Worm (Caenorhabditis elegans) whole organism, late embryonic: ENCODE results near the gene F16B12.6.

Source experiments
- C08G9.2 ChIP-seq: sonication (generic microtip); optimal IDR thresholded peaks from 2 replicates; lab custom pipeline; 2016; ENCODE audit warnings: mild to moderate bottlenecking, missing genetic modification characterization, moderate library complexity, missing compliant biosample characterization
- C38D4.7 ChIP-seq: fragments of 200-800 bp; sonication (Bioruptor generic); optimal IDR thresholded peaks from 2 replicates; lab custom pipeline; 2018; ENCODE audit warnings: mild to moderate bottlenecking, missing genetic modification characterization, moderate library complexity, missing compliant biosample characterization
- F13H6.1 ChIP-seq: sonication (generic microtip); optimal IDR thresholded peaks from 2 replicates; lab custom pipeline; 2016; ENCODE audit warnings: missing genetic modification characterization, missing compliant biosample characterization
- K09A11.1 ChIP-seq: sonication (generic microtip); optimal IDR thresholded peaks from 2 replicates; lab custom pipeline; 2017; ENCODE audit warnings: antibody characterized with exemption, mild to moderate bottlenecking, missing genetic modification characterization, missing compliant biosample characterization; ENCODE audit not compliant: insufficient read depth
- T23F11.4 ChIP-seq: fragments of 200-800 bp; sonication (Bioruptor generic); optimal IDR thresholded peaks from 2 replicates; lab custom pipeline; 2018; ENCODE audit warnings: mild to moderate bottlenecking, missing genetic modification characterization, missing compliant biosample characterization
- Y22D7AL.16 ChIP-seq: sonication (generic microtip); optimal IDR thresholded peaks from 2 replicates; lab custom pipeline; 2016; ENCODE audit warnings: missing genetic modification characterization, missing compliant biosample characterization
- ama-1 ChIP-seq: fragments of 150-350 bp; optimal IDR thresholded peaks from 2 replicates; lab custom pipeline; 2014
- ceh-19 ChIP-seq: fragments of 200-800 bp; sonication (Bioruptor generic); optimal IDR thresholded peaks from 2 replicates; lab custom pipeline; 2018; ENCODE audit warnings: mild to moderate bottlenecking, missing genetic modification characterization, missing compliant biosample characterization
- ceh-2 ChIP-seq: sonication (generic microtip); optimal IDR thresholded peaks from 2 replicates; lab custom pipeline; 2016; ENCODE audit warnings: missing genotype, missing genetic modification characterization, missing compliant biosample characterization
- ceh-30 ChIP-seq: fragments of 150-350 bp; optimal IDR thresholded peaks from 2 replicates; lab custom pipeline; 2014; ENCODE audit warnings: missing biosample characterization, missing genetic modification characterization
- ceh-31 ChIP-seq: sonication (generic microtip); optimal IDR thresholded peaks from 2 replicates; lab custom pipeline; 2016; ENCODE audit warnings: missing genetic modification characterization, missing compliant biosample characterization
- ceh-34 ChIP-seq: sonication (generic microtip); optimal IDR thresholded peaks from 2 replicates; lab custom pipeline; 2016; ENCODE audit warnings: mild to moderate bottlenecking, missing genetic modification characterization, missing compliant biosample characterization
- ceh-45 ChIP-seq: fragments of 200-800 bp; sonication (Bioruptor generic); IDR thresholded peaks from 2 replicates; pipeline ENCODE4 v1.3.6; 2022; ENCODE audit warnings: missing genetic modification reagents, missing genetic modification characterization, missing compliant biosample characterization
- ceh-48 ChIP-seq: sonication (generic microtip); optimal IDR thresholded peaks from 2 replicates; lab custom pipeline; 2016; ENCODE audit warnings: missing genetic modification characterization, inconsistent platforms, missing compliant biosample characterization
- ceh-9 ChIP-seq: sonication (generic microtip); optimal IDR thresholded peaks from 2 replicates; lab custom pipeline; 2016; ENCODE audit warnings: mild to moderate bottlenecking, missing genetic modification characterization, inconsistent platforms, missing compliant biosample characterization
- che-1 ChIP-seq: sonication (generic microtip); optimal IDR thresholded peaks from 2 replicates; lab custom pipeline; 2016; ENCODE audit warnings: mild to moderate bottlenecking, missing genetic modification characterization, missing compliant biosample characterization
- dmd-4 ChIP-seq: sonication (generic microtip); optimal IDR thresholded peaks from 2 replicates; lab custom pipeline; 2016; ENCODE audit warnings: borderline replicate concordance, missing genetic modification characterization, missing compliant biosample characterization
- dve-1 ChIP-seq: sonication (generic microtip); optimal IDR thresholded peaks from 2 replicates; lab custom pipeline; 2017; ENCODE audit warnings: antibody characterized with exemption, mild to moderate bottlenecking, missing genetic modification characterization, missing compliant biosample characterization
- elt-2 ChIP-seq: sonication (generic microtip); optimal IDR thresholded peaks from 2 replicates; lab custom pipeline; 2016; ENCODE audit warnings: missing genetic modification reagents, missing genetic modification characterization, missing compliant biosample characterization
- elt-4 ChIP-seq: sonication (generic microtip); optimal IDR thresholded peaks from 2 replicates; lab custom pipeline; 2016; ENCODE audit warnings: missing genetic modification characterization, missing compliant biosample characterization
- fax-1 ChIP-seq: sonication (generic microtip); optimal IDR thresholded peaks from 2 replicates; lab custom pipeline; 2016; ENCODE audit warnings: missing genotype, missing genetic modification characterization, missing compliant biosample characterization
- fkh-6 ChIP-seq: sonication (generic microtip); optimal IDR thresholded peaks from 2 replicates; lab custom pipeline; 2016; ENCODE audit warnings: missing genetic modification characterization, missing compliant biosample characterization
- gmeb-2 ChIP-seq: sonication (generic microtip); optimal IDR thresholded peaks from 2 replicates; lab custom pipeline; 2016; ENCODE audit warnings: missing genetic modification characterization, inconsistent platforms, missing compliant biosample characterization
- hlh-15 ChIP-seq: sonication (generic microtip); optimal IDR thresholded peaks from 2 replicates; lab custom pipeline; 2016; ENCODE audit warnings: missing genetic modification characterization, missing compliant biosample characterization
- hlh-6 ChIP-seq: sonication (generic microtip); optimal IDR thresholded peaks from 2 replicates; lab custom pipeline; 2016; ENCODE audit warnings: missing genotype, missing genetic modification characterization, missing compliant biosample characterization
- lin-11 ChIP-seq: fragments of 200-800 bp; sonication (Bioruptor generic); optimal IDR thresholded peaks from 2 replicates; lab custom pipeline; 2018; ENCODE audit warnings: mild to moderate bottlenecking, missing genetic modification characterization, missing compliant biosample characterization
- nhr-11 ChIP-seq: fragments of 150-350 bp; optimal IDR thresholded peaks from 2 replicates; lab custom pipeline; 2014; ENCODE audit warnings: missing biosample characterization, missing genetic modification characterization
- npax-4 ChIP-seq: sonication (generic microtip); optimal IDR thresholded peaks from 2 replicates; lab custom pipeline; 2016; ENCODE audit warnings: missing genetic modification characterization, missing compliant biosample characterization
- odd-2 ChIP-seq: sonication (generic microtip); optimal IDR thresholded peaks from 2 replicates; lab custom pipeline; 2017; ENCODE audit warnings: antibody characterized with exemption, mild to moderate bottlenecking, missing genetic modification characterization, missing compliant biosample characterization
- pag-3 ChIP-seq: sonication (generic microtip); optimal IDR thresholded peaks from 2 replicates; lab custom pipeline; 2016; ENCODE audit warnings: missing compliant biosample characterization, missing genetic modification characterization, borderline replicate concordance
- sox-4 ChIP-seq: sonication (generic microtip); optimal IDR thresholded peaks from 2 replicates; lab custom pipeline; 2017; ENCODE audit warnings: mild to moderate bottlenecking, missing genetic modification characterization, inconsistent platforms, missing compliant biosample characterization
- syd-9 ChIP-seq: sonication (generic microtip); optimal IDR thresholded peaks from 2 replicates; lab custom pipeline; 2016; ENCODE audit warnings: mild to moderate bottlenecking, missing genetic modification characterization, moderate library complexity, missing compliant biosample characterization
- tbx-2 ChIP-seq: sonication (generic microtip); optimal IDR thresholded peaks from 2 replicates; lab custom pipeline; 2016; ENCODE audit warnings: missing genetic modification characterization, missing compliant biosample characterization
- unc-42 ChIP-seq: sonication (generic microtip); optimal IDR thresholded peaks from 2 replicates; lab custom pipeline; 2016; ENCODE audit warnings: missing genotype, missing genetic modification characterization, missing compliant biosample characterization
- zip-5 ChIP-seq: sonication (generic microtip); optimal IDR thresholded peaks from 2 replicates; lab custom pipeline; 2016; ENCODE audit warnings: missing genetic modification characterization, missing compliant biosample characterization
- ztf-16 ChIP-seq: sonication (generic microtip); optimal IDR thresholded peaks from 2 replicates; lab custom pipeline; 2017; ENCODE audit warnings: missing genetic modification characterization, missing compliant biosample characterization

Gene F16B12.6

DNA sequence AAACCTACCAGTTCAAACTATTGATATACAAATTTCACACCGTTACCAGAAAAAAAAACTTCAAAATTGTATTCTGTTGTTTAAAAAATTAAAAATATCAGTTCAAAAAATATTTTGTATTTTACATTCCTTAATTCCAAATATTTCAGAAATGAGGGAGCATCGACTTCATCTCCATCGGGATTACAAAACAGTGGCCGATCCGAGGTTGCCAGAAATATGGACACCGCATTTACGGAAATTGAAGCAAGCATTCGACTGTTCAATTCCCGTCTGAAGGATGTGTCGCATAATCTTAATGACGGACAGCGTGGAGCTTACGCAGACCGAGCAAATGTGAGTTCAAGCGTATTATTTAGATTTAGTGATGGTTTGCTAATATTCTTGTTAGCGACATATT lies 30.6 kb downstream of the F16B12.6 start:
- TF ChIP-seq F13H6.1 (no peak), ztf-16 (tag; lab: Kevin White, UChicago) (no peak), pag-3 (tag; lab: Kevin White, UChicago) (no peak), ceh-31 (tag; lab: Kevin White, UChicago) (no peak), elt-4 (no peak), che-1 (no peak), ama-1 (no peak), dmd-4 (tag; lab: Kevin White, UChicago) (no peak), ceh-19 (GFP tag; lab: Kevin White, UChicago) (no peak), Y22D7AL.16 (tag; lab: Kevin White, UChicago) (no peak)

DNA sequence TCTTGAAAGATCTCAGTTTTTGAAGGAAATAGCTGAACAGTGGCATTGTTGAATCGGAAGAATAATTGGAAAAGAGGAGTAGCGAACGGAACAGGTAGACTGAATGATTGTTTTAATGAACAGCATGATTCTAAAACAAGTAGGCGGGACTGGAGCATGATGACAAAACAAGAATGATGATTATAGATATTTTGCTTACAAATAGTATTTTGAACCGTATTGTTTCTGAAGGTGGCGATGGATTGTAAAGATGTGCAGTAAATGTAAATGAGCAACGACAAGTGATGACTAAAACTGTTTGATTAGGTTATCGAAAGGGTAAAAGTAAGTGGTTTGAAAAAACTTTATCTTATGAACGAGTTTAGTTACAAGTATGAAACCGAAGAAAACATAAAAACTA lies 32.1 kb downstream of the F16B12.6 start, which contains the start of gene F28H6.8:
Gene F28H6.8 (minus strand): TSS at position 101 of the 400 bp plus-strand sequence.
- no peak for TF ChIP-seq Y22D7AL.16 (tag; lab: Kevin White, UChicago)
- no peak for TF ChIP-seq ceh-45 (GFP tag; lab: Robert Waterston, UW)
- no peak for TF ChIP-seq gmeb-2
- no peak for TF ChIP-seq ceh-30 (tag; lab: Kevin White, UChicago)

DNA sequence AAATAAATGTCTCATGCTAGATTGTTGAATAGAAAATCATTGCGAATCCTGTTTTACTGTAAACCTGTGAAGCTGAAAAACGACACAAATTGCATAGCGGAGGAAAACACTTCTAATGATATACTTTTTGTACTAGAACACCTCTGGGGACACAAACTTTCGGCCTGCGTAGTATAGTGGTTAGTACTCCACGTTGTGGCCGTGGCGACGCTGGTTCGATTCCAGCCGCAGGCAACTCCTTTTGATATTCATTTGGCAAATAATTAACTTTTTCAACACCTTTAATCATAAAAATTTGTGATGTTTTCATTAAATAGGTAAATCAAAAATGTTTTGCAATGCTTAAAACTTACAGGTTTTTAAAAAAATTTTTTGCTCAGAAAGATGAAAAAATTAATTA lies 32.8 kb downstream of the F16B12.6 start:
- no peak for TF ChIP-seq tbx-2 (tag; lab: Kevin White, UChicago)
- no peak for TF ChIP-seq gmeb-2
- TF ChIP-seq syd-9 = no peak

DNA sequence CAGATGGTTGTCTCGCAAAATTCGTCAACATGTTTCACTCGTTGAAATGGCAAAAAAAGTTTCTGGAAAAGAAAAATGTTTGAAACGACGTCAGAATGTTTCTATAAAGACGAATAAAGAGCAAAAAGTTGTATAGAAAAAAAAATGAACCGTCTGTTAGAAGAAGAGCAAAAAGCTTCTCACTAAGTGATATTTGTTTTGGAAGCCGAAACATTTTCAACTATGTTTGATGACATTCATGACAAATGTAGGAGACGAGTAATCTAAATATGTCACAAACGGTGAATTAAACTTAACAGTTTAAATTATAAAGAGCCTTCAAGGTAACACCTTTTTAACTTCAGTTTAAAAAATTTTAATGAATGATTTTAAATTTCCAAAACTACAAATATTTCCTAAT lies 37.9 kb downstream of the F16B12.6 start, which contains the start of gene nkat-1:
Gene nkat-1 (minus strand): TSS at position 101 of the 400 bp plus-strand sequence.
- TF ChIP-seq ceh-2 (no peak), fkh-6 (no peak), tbx-2 (tag; lab: Kevin White, UChicago) (no peak), hlh-15 (tag; lab: Kevin White, UChicago) (no peak), sox-4 (no peak), C08G9.2 (tag; lab: Kevin White, UChicago) (no peak), ceh-34 (tag; lab: Kevin White, UChicago) (no peak), elt-2 (tag; lab: Kevin White, UChicago) (no peak), dve-1 (tag; lab: Kevin White, UChicago) (no peak), odd-2 (tag; lab: Kevin White, UChicago) (no peak), ztf-16 (tag; lab: Kevin White, UChicago) (no peak), Y22D7AL.16 (tag; lab: Kevin White, UChicago) (no peak), lin-11 (no peak), T23F11.4 (no peak), nhr-11 (tag; lab: Kevin White, UChicago) (no peak)

DNA sequence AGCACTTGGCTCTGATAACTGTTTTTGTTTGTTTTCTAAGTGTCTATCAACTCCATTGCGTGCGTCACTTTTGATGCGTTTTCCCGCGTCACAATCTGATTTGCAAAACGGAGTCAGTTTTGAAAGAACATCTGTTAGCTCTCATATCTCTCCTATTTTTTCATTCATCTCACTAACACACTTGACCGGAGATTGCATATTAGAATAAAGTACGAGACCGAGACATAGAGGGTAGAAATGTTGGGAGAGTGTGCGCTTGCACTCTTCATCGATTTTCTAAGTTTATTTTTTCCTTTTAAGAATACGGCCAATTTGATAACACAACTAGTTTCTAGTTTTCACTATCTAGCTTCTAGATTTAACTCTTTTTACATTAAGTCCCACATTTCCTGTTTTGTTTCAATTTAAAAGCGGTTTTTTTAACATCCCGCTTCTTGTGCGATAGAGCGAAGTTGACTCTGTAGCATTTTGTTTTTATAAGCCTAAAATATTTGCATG lies 39.3 kb downstream of the F16B12.6 start:
- TF ChIP-seq ceh-9 (tag; lab: Kevin White, UChicago) (no peak), C38D4.7 (GFP tag; lab: Kevin White, UChicago) (no peak), unc-42 (tag; lab: Kevin White, UChicago) (peak; percentile 17), hlh-6 (tag; lab: Kevin White, UChicago) (no peak), ceh-48 (tag; lab: Kevin White, UChicago) (peak; percentile 24)

DNA sequence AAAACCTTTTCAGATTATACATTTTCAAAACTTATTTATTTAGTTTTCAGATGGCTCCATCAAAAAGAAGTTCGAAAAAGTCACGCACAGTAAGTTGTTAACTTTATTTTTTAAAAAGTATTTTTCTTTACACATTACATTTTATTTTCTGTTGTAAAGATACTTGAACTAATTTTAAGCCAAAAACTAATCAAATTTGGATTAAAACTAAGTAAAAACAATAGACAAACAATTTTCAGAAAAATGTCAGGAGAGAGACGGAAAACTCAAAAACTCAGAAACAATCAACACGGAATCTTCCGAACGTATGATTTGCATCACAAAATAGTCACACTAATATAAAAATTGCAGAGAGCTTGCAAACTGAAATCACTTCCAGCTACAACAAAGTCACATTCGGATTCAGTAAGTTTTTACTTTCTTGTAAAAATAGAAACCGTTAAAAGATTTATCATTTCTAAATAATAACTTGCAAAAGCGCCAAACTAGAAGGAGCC lies 39.8 kb downstream of the F16B12.6 start, which contains the start of gene ceh-89:
Gene ceh-89 (plus strand): TSS at position 51 of the 497 bp plus-strand sequence.
- TF ChIP-seq npax-4 = no peak
- TF ChIP-seq dve-1 (tag; lab: Kevin White, UChicago) = no peak
- TF ChIP-seq fkh-6 = no peak
- no peak for TF ChIP-seq ama-1
- no peak for TF ChIP-seq K09A11.1 (tag; lab: Kevin White, UChicago)
- TF ChIP-seq fax-1 (tag; lab: Kevin White, UChicago) = no peak
- TF ChIP-seq zip-5 (tag; lab: Kevin White, UChicago) = no peak
- TF ChIP-seq, all 69 proteins: peak for 0
